Worm (Caenorhabditis elegans): Measurements from ENCODE around the gene T24A6.17.

The T24A6.17 gene

ce11 chrV:3582671-3583070 lies 18.4 kb upstream of the T24A6.17 start:
- no peak for TF ChIP-seq ZK546.5 (tag; optimal IDR thresholded peaks at IDR 0.05)
- TF ChIP-seq lin-13 (GFP tag; optimal IDR thresholded peaks at IDR 0.05): no peak
- no peak for TF ChIP-seq gmeb-1 (tag; optimal IDR thresholded peaks at IDR 0.05)
- TF ChIP-seq elt-3 (tag; optimal IDR thresholded peaks at IDR 0.05): no peak
- no peak for TF ChIP-seq skn-1 (tag; optimal IDR thresholded peaks at IDR 0.05)
- TF ChIP-seq blmp-1 (tag; optimal IDR thresholded peaks at IDR 0.05; ENCODE audit: insufficient read depth): no peak
- no peak for TF ChIP-seq lsy-2 (tag; optimal IDR thresholded peaks at IDR 0.05)
- no peak for TF ChIP-seq ztf-11 (tag; optimal IDR thresholded peaks at IDR 0.05)
- TF ChIP-seq ztf-1 (GFP tag; conservative IDR thresholded peaks at IDR 0.05): no peak
- TF ChIP-seq egl-27 (tag; optimal IDR thresholded peaks at IDR 0.05): no peak
- TF ChIP-seq R02D3.7 (tag; optimal IDR thresholded peaks at IDR 0.05): no peak
- no peak for TF ChIP-seq nhr-6 (tag; optimal IDR thresholded peaks at IDR 0.05)
- TF ChIP-seq nhr-23 (tag; optimal IDR thresholded peaks at IDR 0.05): no peak
- TF ChIP-seq unc-55 (GFP tag; optimal IDR thresholded peaks at IDR 0.05): no peak
- TF ChIP-seq zag-1 (tag; optimal IDR thresholded peaks at IDR 0.05): no peak

- TF ChIP-seq elt-3 (tag; optimal IDR thresholded peaks at IDR 0.05) (no peak), ceh-82 (tag; optimal IDR thresholded peaks at IDR 0.05) (no peak), sma-9 (GFP tag; optimal IDR thresholded peaks at IDR 0.05) (peak; percentile 21), sma-9 (tag; optimal IDR thresholded peaks at IDR 0.05) (no peak)
Measured at ce11 chrV:3582086-3582485, 17.9 kb upstream of the T24A6.17 start.

ce11 chrV:3581643-3582042 lies 17.4 kb upstream of the T24A6.17 start:
- TF ChIP-seq nhr-6 (tag; optimal IDR thresholded peaks at IDR 0.05): no peak
- TF ChIP-seq mbf-1 (tag; optimal IDR thresholded peaks at IDR 0.05): no peak
- TF ChIP-seq elt-3 (tag; optimal IDR thresholded peaks at IDR 0.05): no peak
- TF ChIP-seq unc-39 (tag; optimal IDR thresholded peaks at IDR 0.05): no peak
- no peak for TF ChIP-seq nhr-10 (tag; optimal IDR thresholded peaks at IDR 0.05)
- no peak for TF ChIP-seq elt-1 (tag; optimal IDR thresholded peaks at IDR 0.05)
- no peak for TF ChIP-seq lin-11 (tag; optimal IDR thresholded peaks at IDR 0.05)
- TF ChIP-seq ZK546.5 (tag; optimal IDR thresholded peaks at IDR 0.05): no peak
- TF ChIP-seq nhr-12 (tag; optimal IDR thresholded peaks at IDR 0.05): no peak

- TF ChIP-seq nhr-129 (tag; optimal IDR thresholded peaks at IDR 0.05) (peak; percentile 11), Y55F3AM.14 (GFP tag; optimal IDR thresholded peaks at IDR 0.05) (no peak)
Measured at ce11 chrV:3581034-3581433, 16.8 kb upstream of the T24A6.17 start.

ce11 chrV:3580385-3580784 lies 16.1 kb upstream of the T24A6.17 start:
- TF ChIP-seq ZK546.5 (tag; optimal IDR thresholded peaks at IDR 0.05) (no peak), C34F6.9 (tag; optimal IDR thresholded peaks at IDR 0.05) (no peak), skn-1 (tag; optimal IDR thresholded peaks at IDR 0.05) (no peak), fos-1 (tag; optimal IDR thresholded peaks at IDR 0.05) (peak; percentile 51)

- TF ChIP-seq nhr-129 (tag; optimal IDR thresholded peaks at IDR 0.05): peak; percentile 75
- TF ChIP-seq ama-1 (optimal IDR thresholded peaks at IDR 0.05): peak; percentile 57
- TF ChIP-seq lin-11 (tag; optimal IDR thresholded peaks at IDR 0.05): no peak
- TF ChIP-seq crh-2 (tag; optimal IDR thresholded peaks at IDR 0.05): peak; percentile 49
- no peak for TF ChIP-seq unc-39 (tag; optimal IDR thresholded peaks at IDR 0.05)
- TF ChIP-seq peb-1 (tag; optimal IDR thresholded peaks at IDR 0.05): no peak
- TF ChIP-seq ZK546.5 (tag; optimal IDR thresholded peaks at IDR 0.05): no peak
- TF ChIP-seq nhr-25 (tag; optimal IDR thresholded peaks at IDR 0.05): no peak
- TF ChIP-seq elt-1 (tag; optimal IDR thresholded peaks at IDR 0.05): no peak
- TF ChIP-seq mab-5 (tag; optimal IDR thresholded peaks at IDR 0.05): no peak
- TF ChIP-seq F13H6.1 (tag; optimal IDR thresholded peaks at IDR 0.05): peak; percentile 44
- TF ChIP-seq C34F6.9 (tag; optimal IDR thresholded peaks at IDR 0.05): peak; percentile 45
- TF ChIP-seq aly-2 (tag; optimal IDR thresholded peaks at IDR 0.05): no peak
- TF ChIP-seq mbf-1 (tag; optimal IDR thresholded peaks at IDR 0.05): no peak
- peak; percentile 75 for TF ChIP-seq sma-9 (GFP tag; optimal IDR thresholded peaks at IDR 0.05)
- TF ChIP-seq sma-9 (tag; optimal IDR thresholded peaks at IDR 0.05): no peak
- no peak for TF ChIP-seq nhr-11 (tag; optimal IDR thresholded peaks at IDR 0.05)
- TF ChIP-seq ztf-11 (tag; optimal IDR thresholded peaks at IDR 0.05): no peak
- no peak for TF ChIP-seq ceh-82 (tag; optimal IDR thresholded peaks at IDR 0.05)
- TF ChIP-seq blmp-1 (tag; optimal IDR thresholded peaks at IDR 0.05; ENCODE audit: insufficient read depth): no peak
- no peak for TF ChIP-seq nhr-6 (tag; optimal IDR thresholded peaks at IDR 0.05)
- TF ChIP-seq R02D3.7 (tag; optimal IDR thresholded peaks at IDR 0.05): no peak
- TF ChIP-seq nhr-10 (tag; optimal IDR thresholded peaks at IDR 0.05): no peak
- TF ChIP-seq gmeb-1 (tag; optimal IDR thresholded peaks at IDR 0.05): peak; percentile 51
- TF ChIP-seq skn-1 (tag; optimal IDR thresholded peaks at IDR 0.05): no peak
- TF ChIP-seq dmd-4 (tag; optimal IDR thresholded peaks at IDR 0.05): no peak
- peak in 1 of 2 experiments; percentile 61 for TF ChIP-seq lsy-2 (tag; optimal IDR thresholded peaks at IDR 0.05)
- no peak for TF ChIP-seq unc-62 (GFP tag; optimal IDR thresholded peaks at IDR 0.05)
- peak; percentile 44 for TF ChIP-seq lin-13 (GFP tag; optimal IDR thresholded peaks at IDR 0.05)
- TF ChIP-seq egl-27 (tag; optimal IDR thresholded peaks at IDR 0.05): no peak
- no peak for TF ChIP-seq alr-1 (tag; optimal IDR thresholded peaks at IDR 0.05)
- peak; percentile 55 for TF ChIP-seq unc-55 (GFP tag; optimal IDR thresholded peaks at IDR 0.05)
- peak; percentile 42 for TF ChIP-seq snpc-4 (tag; optimal IDR thresholded peaks at IDR 0.05)
- peak; percentile 64 for TF ChIP-seq fos-1 (tag; optimal IDR thresholded peaks at IDR 0.05)
- TF ChIP-seq ceh-16 (tag; optimal IDR thresholded peaks at IDR 0.05): no peak
- no peak for TF ChIP-seq nhr-21 (tag; optimal IDR thresholded peaks at IDR 0.05)
Measured at ce11 chrV:3579795-3580194, 15.6 kb upstream of the T24A6.17 start.

Data from whole organism, L2 larva.